Worm (Caenorhabditis elegans): ENCODE data around the gene gex-3.

gex-3 gene

DNA sequence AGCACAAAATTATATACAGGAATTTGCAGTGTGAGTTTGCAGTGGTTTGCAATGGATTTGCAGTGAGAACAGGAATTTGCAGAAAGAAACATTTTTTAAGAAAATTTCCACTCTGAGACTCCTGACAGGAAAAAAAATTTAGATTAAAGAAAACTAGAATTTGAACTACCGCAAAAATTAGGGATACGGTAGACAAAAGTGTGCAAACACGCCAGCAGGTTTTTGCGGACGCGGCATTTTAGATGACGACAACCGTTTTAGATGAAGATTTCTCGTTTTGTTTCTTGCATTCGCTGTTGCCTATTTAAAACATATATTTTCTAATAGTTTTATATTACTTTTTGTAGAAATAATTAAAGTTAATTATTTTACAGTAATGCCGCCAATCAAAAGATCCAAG, 32.4 kb upstream of the gex-3 start, which contains the start of gene wdr-46:
TSS of gene wdr-46 (plus strand) at position 375 of the 400 bp plus-strand sequence.
- peak in 1 of 2 experiments; percentile 68 for TF ChIP-seq ztf-11 (tag; optimal IDR thresholded peaks at IDR 0.05)
- peak; percentile 59 for TF ChIP-seq nhr-11 (tag; optimal IDR thresholded peaks at IDR 0.05)
- TF ChIP-seq lin-35 (GFP tag; optimal IDR thresholded peaks at IDR 0.05), result peak; percentile 98 to 99
- peak; percentile 42 for TF ChIP-seq fkh-4 (tag; optimal IDR thresholded peaks at IDR 0.05; ENCODE audit: borderline replicate concordance)
- TF ChIP-seq ces-1 (GFP tag; optimal IDR thresholded peaks at IDR 0.05), result no peak
- peak; percentile 88 to 99 for TF ChIP-seq efl-1 (optimal IDR thresholded peaks at IDR 0.05)
- peak; percentile 99 to 100 for TF ChIP-seq efl-1 (GFP tag; optimal IDR thresholded peaks at IDR 0.05 in 1 of 2)
- peak; percentile 89 for TF ChIP-seq tbx-2 (tag; optimal IDR thresholded peaks at IDR 0.05)
- peak; percentile 84 to 89 (median 87) for TF ChIP-seq ceh-82 (tag; optimal IDR thresholded peaks at IDR 0.05)
- peak; percentile 86 for TF ChIP-seq unc-86 (tag; optimal IDR thresholded peaks at IDR 0.05)
- no peak for TF ChIP-seq ceh-63 (GFP tag; optimal IDR thresholded peaks at IDR 0.05)
- peak; percentile 92 for TF ChIP-seq nhr-47 (tag; optimal IDR thresholded peaks at IDR 0.05)
- TF ChIP-seq sox-4 (tag; optimal IDR thresholded peaks at IDR 0.05), result peak; percentile 45
- TF ChIP-seq hlh-17 (GFP tag; optimal IDR thresholded peaks at IDR 0.05; ENCODE audit: borderline replicate concordance), result no peak
- peak; percentile 38 for TF ChIP-seq sup-37 (GFP tag; optimal IDR thresholded peaks at IDR 0.05)
- peak; percentile 59 for TF ChIP-seq pax-3 (tag; optimal IDR thresholded peaks at IDR 0.05)
- TF ChIP-seq unc-130 (tag; optimal IDR thresholded peaks at IDR 0.05), result peak; percentile 93
- TF ChIP-seq fos-1 (tag; optimal IDR thresholded peaks at IDR 0.05), result peak; percentile 84
- TF ChIP-seq pag-3 (tag; optimal IDR thresholded peaks at IDR 0.05; ENCODE audit: borderline replicate concordance, insufficient read depth), result no peak
- no peak for TF ChIP-seq C34B4.2 (tag; optimal IDR thresholded peaks at IDR 0.05)
- TF ChIP-seq hlh-4 (tag; optimal IDR thresholded peaks at IDR 0.05), result no peak
- TF ChIP-seq swsn-7 (tag; optimal IDR thresholded peaks at IDR 0.05), result peak; percentile 87
- no peak for TF ChIP-seq pqm-1 (tag; optimal IDR thresholded peaks at IDR 0.05)
- peak; percentile 63 for TF ChIP-seq ceh-88 (GFP tag; IDR thresholded peaks at IDR 0.05)
- peak; percentile 72 for TF ChIP-seq aly-2 (tag; optimal IDR thresholded peaks at IDR 0.05)
- peak; percentile 65 for TF ChIP-seq fkh-8 (tag; optimal IDR thresholded peaks at IDR 0.05)
- TF ChIP-seq Y116A8C.19 (tag; optimal IDR thresholded peaks at IDR 0.05; ENCODE audit: borderline replicate concordance), result no peak
- no peak for TF ChIP-seq elt-2 (tag; optimal IDR thresholded peaks at IDR 0.05)
- peak; percentile 18 for TF ChIP-seq efl-3 (GFP tag; optimal IDR thresholded peaks at IDR 0.05)
- TF ChIP-seq nhr-90 (tag; optimal IDR thresholded peaks at IDR 0.05; ENCODE audit: poor library complexity), result peak; percentile 88
- TF ChIP-seq unc-30 (tag; optimal IDR thresholded peaks at IDR 0.05), result no peak
- peak; percentile 88 for TF ChIP-seq nhr-19 (GFP tag; conservative IDR thresholded peaks at IDR 0.05)
- TF ChIP-seq lsy-2 (tag; optimal IDR thresholded peaks at IDR 0.05), result peak; percentile 100
- TF ChIP-seq ets-5 (GFP tag; IDR thresholded peaks at IDR 0.05), result no peak
- no peak for TF ChIP-seq unc-62 (GFP tag; optimal IDR thresholded peaks at IDR 0.05)
- peak; percentile 83 for TF ChIP-seq lin-39 (tag; optimal IDR thresholded peaks at IDR 0.05)
- peak; percentile 88 for TF ChIP-seq skn-1 (tag; optimal IDR thresholded peaks at IDR 0.05)
- peak; percentile 10 for TF ChIP-seq ama-1 (optimal IDR thresholded peaks at IDR 0.05)
- peak; percentile 91 for TF ChIP-seq snu-23 (GFP tag; optimal IDR thresholded peaks at IDR 0.05)
- TF ChIP-seq C16A3.4 (tag; optimal IDR thresholded peaks at IDR 0.05), result peak; percentile 87
- TF ChIP-seq nhr-20 (tag; optimal IDR thresholded peaks at IDR 0.05), result peak; percentile 90
- TF ChIP-seq rnt-1 (tag; optimal IDR thresholded peaks at IDR 0.05), result peak; percentile 90
- peak; percentile 98 to 99 (median 99) for TF ChIP-seq dpl-1 (GFP tag; optimal IDR thresholded peaks at IDR 0.05)
- TF ChIP-seq elt-3 (tag; optimal IDR thresholded peaks at IDR 0.05), result peak in 3 of 6 experiments; percentile 56 to 83 (median 66)
- peak; percentile 98 for TF ChIP-seq F16B12.6 (tag; optimal IDR thresholded peaks at IDR 0.05)
- no peak for TF ChIP-seq alr-1 (tag; optimal IDR thresholded peaks at IDR 0.05; ENCODE audit: borderline replicate concordance)
- peak; percentile 47 for TF ChIP-seq ceh-90 (tag; optimal IDR thresholded peaks at IDR 0.05)
- TF ChIP-seq aha-1 (tag; optimal IDR thresholded peaks at IDR 0.05), result no peak
- no peak for TF ChIP-seq mef-2 (tag; optimal IDR thresholded peaks at IDR 0.05)
- TF ChIP-seq nhr-28 (tag; optimal IDR thresholded peaks at IDR 0.05), result no peak
- TF ChIP-seq irx-1 (tag; optimal IDR thresholded peaks at IDR 0.05), result peak; percentile 63
- TF ChIP-seq nhr-12 (tag; optimal IDR thresholded peaks at IDR 0.05), result no peak
- TF ChIP-seq lin-13 (GFP tag; optimal IDR thresholded peaks at IDR 0.05), result peak; percentile 68
